In genomic region chrV:1414615-1415433, ce11 we compare ENCODE assay signal across 5 worm cellular contexts.
A peak's percentile ranks its signal among the peaks of the same experiment; 100 is the strongest.
TF ChIP-seq lines count a peak whose summit lies in the region.

No protein-coding gene starts in this region.

TF ChIP-seq in whole organism, L1 larva, 84 proteins besides CTCF, POLR2A, EP300 and RAD21 (continues in another document):
- no peak for TF ChIP-seq lsy-2 (tag; optimal IDR thresholded peaks at IDR 0.05; lab: Kevin White, UChicago)
- no peak for TF ChIP-seq mab-9 (GFP tag; IDR thresholded peaks at IDR 0.05; lab: Robert Waterston, UW)
- no peak for TF ChIP-seq nhr-85 (tag; lab: Kevin White, UChicago)
- TF ChIP-seq mdl-1 (tag; optimal IDR thresholded peaks at IDR 0.05; lab: Kevin White, UChicago), result no peak
- no peak for TF ChIP-seq elt-3 (tag; optimal IDR thresholded peaks at IDR 0.05; lab: Kevin White, UChicago)
- no peak for TF ChIP-seq ama-1 (optimal IDR thresholded peaks at IDR 0.05; lab: Kevin White, UChicago)
- no peak for TF ChIP-seq lin-15B (tag; optimal IDR thresholded peaks at IDR 0.05; lab: Kevin White, UChicago)
- no peak for TF ChIP-seq fkh-8 (tag; optimal IDR thresholded peaks at IDR 0.05; lab: Kevin White, UChicago)
- TF ChIP-seq ceh-82 (tag; optimal IDR thresholded peaks at IDR 0.05; lab: Kevin White, UChicago), result no peak
- TF ChIP-seq sox-4 (tag; optimal IDR thresholded peaks at IDR 0.05; lab: Kevin White, UChicago), result no peak
- TF ChIP-seq lin-14 (GFP tag; optimal IDR thresholded peaks at IDR 0.05; lab: Kevin White, UChicago), result peak; percentile 61
- TF ChIP-seq tlp-1 (tag; optimal IDR thresholded peaks at IDR 0.05; lab: Kevin White, UChicago), result no peak
- TF ChIP-seq nhr-237 (tag; optimal IDR thresholded peaks at IDR 0.05; lab: Kevin White, UChicago), result no peak
- TF ChIP-seq lin-35 (GFP tag; optimal IDR thresholded peaks at IDR 0.05; lab: Kevin White, UChicago), result no peak
- TF ChIP-seq fos-1 (tag; optimal IDR thresholded peaks at IDR 0.05; lab: Kevin White, UChicago), result no peak
- peak; percentile 63 for TF ChIP-seq elt-2 (tag; optimal IDR thresholded peaks at IDR 0.05; lab: Kevin White, UChicago)
- TF ChIP-seq dsc-1 (tag; optimal IDR thresholded peaks at IDR 0.05; lab: Kevin White, UChicago), result peak; percentile 10
- TF ChIP-seq ces-1 (GFP tag; optimal IDR thresholded peaks at IDR 0.05; lab: Kevin White, UChicago), result no peak
- no peak for TF ChIP-seq mef-2 (tag; optimal IDR thresholded peaks at IDR 0.05; lab: Kevin White, UChicago)
- TF ChIP-seq lir-3 (tag; optimal IDR thresholded peaks at IDR 0.05; lab: Kevin White, UChicago; ENCODE audit: poor library complexity), result no peak

TF ChIP-seq in whole organism, L2 larva, 48 proteins besides CTCF, POLR2A, EP300 and RAD21:
- no peak for TF ChIP-seq alr-1 (tag; optimal IDR thresholded peaks at IDR 0.05; lab: Kevin White, UChicago)
- peak; percentile 42 for TF ChIP-seq fos-1 (tag; optimal IDR thresholded peaks at IDR 0.05; lab: Kevin White, UChicago)
- no peak for TF ChIP-seq crh-2 (tag; optimal IDR thresholded peaks at IDR 0.05; lab: Kevin White, UChicago)

TF ChIP-seq in whole organism, L3 larva, 47 proteins besides CTCF, POLR2A, EP300 and RAD21:
- no peak for TF ChIP-seq aly-2 (tag; optimal IDR thresholded peaks at IDR 0.05; lab: Kevin White, UChicago)
- TF ChIP-seq pqm-1 (tag; optimal IDR thresholded peaks at IDR 0.05; lab: Kevin White, UChicago), result peak; percentile 42
- no peak for TF ChIP-seq elt-1 (tag; optimal IDR thresholded peaks at IDR 0.05; lab: Kevin White, UChicago)
- no peak for TF ChIP-seq ceh-9 (tag; optimal IDR thresholded peaks at IDR 0.05; lab: Kevin White, UChicago)
- TF ChIP-seq nhr-28 (tag; optimal IDR thresholded peaks at IDR 0.05; lab: Kevin White, UChicago), result no peak
- no peak for TF ChIP-seq mdl-1 (tag; optimal IDR thresholded peaks at IDR 0.05; lab: Kevin White, UChicago)
- TF ChIP-seq ceh-28 (tag; optimal IDR thresholded peaks at IDR 0.05; lab: Kevin White, UChicago), result no peak
- no peak for TF ChIP-seq nfya-1 (tag; optimal IDR thresholded peaks at IDR 0.05; lab: Kevin White, UChicago; ENCODE audit: insufficient read depth)
- peak; percentile 81 for TF ChIP-seq elt-2 (tag; optimal IDR thresholded peaks at IDR 0.05; lab: Kevin White, UChicago)
- no peak for TF ChIP-seq fkh-10 (GFP tag; optimal IDR thresholded peaks at IDR 0.05; lab: Kevin White, UChicago)
- no peak for TF ChIP-seq ceh-16 (tag; optimal IDR thresholded peaks at IDR 0.05; lab: Kevin White, UChicago)
- no peak for TF ChIP-seq pha-4 (tag; optimal IDR thresholded peaks at IDR 0.05; lab: Kevin White, UChicago)
- TF ChIP-seq ztf-11 (tag; optimal IDR thresholded peaks at IDR 0.05; lab: Kevin White, UChicago), result no peak
- no peak for TF ChIP-seq lin-39 (tag; optimal IDR thresholded peaks at IDR 0.05; lab: Kevin White, UChicago)
- no peak for TF ChIP-seq egl-5 (tag; optimal IDR thresholded peaks at IDR 0.05; lab: Kevin White, UChicago)
TF ChIP-seq in whole organism, L3 larva: peak in this region for 2.

TF ChIP-seq in whole organism, L4 larva, 104 proteins besides CTCF, POLR2A, EP300 and RAD21:
- TF ChIP-seq lin-39 (tag; optimal IDR thresholded peaks at IDR 0.05; lab: Kevin White, UChicago), result no peak
- no peak for TF ChIP-seq fkh-10 (GFP tag; optimal IDR thresholded peaks at IDR 0.05; lab: Kevin White, UChicago)
- TF ChIP-seq ztf-7 (tag; optimal IDR thresholded peaks at IDR 0.05; lab: Kevin White, UChicago), result no peak
- no peak for TF ChIP-seq lin-29 (GFP tag; IDR thresholded peaks at IDR 0.05; lab: Robert Waterston, UW)
- no peak for TF ChIP-seq lin-38 (GFP tag; IDR thresholded peaks at IDR 0.05; lab: Robert Waterston, UW)
- peak; percentile 38 for TF ChIP-seq hlh-11 (tag; optimal IDR thresholded peaks at IDR 0.05; lab: Kevin White, UChicago)
- no peak for TF ChIP-seq F44E2.7 (GFP tag; IDR thresholded peaks at IDR 0.05; lab: Robert Waterston, UW)
- TF ChIP-seq dve-1 (tag; optimal IDR thresholded peaks at IDR 0.05; lab: Kevin White, UChicago; ENCODE audit: insufficient read depth), result peak; percentile 27
- no peak for TF ChIP-seq pha-4 (GFP tag; IDR thresholded peaks at IDR 0.05; lab: Robert Waterston, UW)
- no peak for TF ChIP-seq pha-4 (tag; optimal IDR thresholded peaks at IDR 0.05; lab: Kevin White, UChicago)
- no peak for TF ChIP-seq daf-16 (GFP tag; optimal IDR thresholded peaks at IDR 0.05; lab: Kevin White, UChicago)
- TF ChIP-seq daf-16 (tag; optimal IDR thresholded peaks at IDR 0.05; lab: Kevin White, UChicago), result peak; percentile 22
- no peak for TF ChIP-seq madf-9 (GFP tag; conservative IDR thresholded peaks at IDR 0.05; lab: Robert Waterston, UW)
- TF ChIP-seq jun-1 (tag; optimal IDR thresholded peaks at IDR 0.05; lab: Kevin White, UChicago), result no peak
- peak; percentile 25 for TF ChIP-seq nhr-28 (tag; optimal IDR thresholded peaks at IDR 0.05; lab: Kevin White, UChicago)
- no peak for TF ChIP-seq T26A8.4 (GFP tag; IDR thresholded peaks at IDR 0.05; lab: Robert Waterston, UW)
- no peak for TF ChIP-seq ZK546.5 (tag; optimal IDR thresholded peaks at IDR 0.05; lab: Kevin White, UChicago)
- TF ChIP-seq dmd-6 (GFP tag; IDR thresholded peaks at IDR 0.05; lab: Robert Waterston, UW), result peak; percentile 72
- peak in 1 of 2 experiments; percentile 49 for TF ChIP-seq hif-1 (tag; optimal IDR thresholded peaks at IDR 0.05; lab: Kevin White, UChicago)
- no peak for TF ChIP-seq saeg-2 (GFP tag; IDR thresholded peaks at IDR 0.05; lab: Robert Waterston, UW)
- peak; percentile 49 for TF ChIP-seq aha-1 (tag; lab: Kevin White, UChicago)
- peak; percentile 86 for TF ChIP-seq pqm-1 (tag; optimal IDR thresholded peaks at IDR 0.05; lab: Kevin White, UChicago)
- no peak for TF ChIP-seq mdl-1 (tag; optimal IDR thresholded peaks at IDR 0.05; lab: Kevin White, UChicago)

TF ChIP-seq in whole organism, young adult, 124 proteins besides CTCF, POLR2A, EP300 and RAD21:
- TF ChIP-seq nhr-80 (tag; optimal IDR thresholded peaks at IDR 0.05; lab: Kevin White, UChicago), result peak; percentile 78
- no peak for TF ChIP-seq hlh-12 (tag; optimal IDR thresholded peaks at IDR 0.05; lab: Kevin White, UChicago)
TF ChIP-seq in whole organism, young adult: peak in this region for 1.
